Fruit fly (Drosophila melanogaster): ENCODE results near the gene E23.

The E23 gene

DNA sequence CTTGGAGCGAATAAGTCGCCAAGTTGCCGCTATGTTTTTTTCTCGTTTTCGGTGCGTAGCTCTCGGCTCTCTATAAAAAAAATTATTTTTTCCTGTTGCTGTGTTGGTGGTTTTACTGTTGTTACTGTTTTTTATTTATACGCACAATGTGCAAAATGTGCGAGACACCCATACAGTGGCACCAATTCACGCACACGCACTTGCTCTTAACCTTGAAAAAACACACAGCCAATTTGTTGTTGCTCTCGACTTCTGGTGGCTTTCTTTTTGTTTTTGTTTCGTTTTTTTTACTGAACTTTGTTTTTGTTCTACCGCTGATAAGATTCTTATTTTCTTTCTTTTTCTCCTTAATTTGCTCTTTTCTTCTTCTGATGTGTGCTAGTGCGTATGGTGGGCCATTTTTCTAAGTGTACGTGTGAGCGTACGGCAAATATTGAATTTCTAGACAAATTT lies 1.6 kb upstream of the E23 start:
- TF ChIP-seq CG14655 (GFP tag; optimal IDR thresholded peaks at IDR 0.05) (no peak), Pif1A (GFP tag; optimal IDR thresholded peaks at IDR 0.05) (peak; percentile 83), gl (tag; optimal IDR thresholded peaks at IDR 0.05) (peak; percentile 91), rn (GFP tag; IDR thresholded peaks at IDR 0.05) (no peak), CG10348 (GFP tag; IDR thresholded peaks at IDR 0.05) (no peak), CG8159 (tag; optimal IDR thresholded peaks at IDR 0.05) (peak; percentile 82), CG17806 (tag; optimal IDR thresholded peaks at IDR 0.05) (peak; percentile 74), CG8301 (tag; optimal IDR thresholded peaks at IDR 0.05) (peak; percentile 31), CG15710 (tag; optimal IDR thresholded peaks at IDR 0.05) (peak; percentile 81), EcR (GFP tag; optimal IDR thresholded peaks at IDR 0.05) (peak; percentile 78), Snoo (tag; optimal IDR thresholded peaks at IDR 0.05) (peak; percentile 20), CG9948 (tag; optimal IDR thresholded peaks at IDR 0.05) (peak; percentile 72), CG32121 (GFP tag; IDR thresholded peaks at IDR 0.05) (peak; percentile 52), CG34367 (tag; optimal IDR thresholded peaks at IDR 0.05) (peak; percentile 80), CG4496 (GFP tag; IDR thresholded peaks at IDR 0.05) (peak; percentile 52; the same call in 2 of the 3 replicates), Pif1B (GFP tag; optimal IDR thresholded peaks at IDR 0.05) (peak; percentile 70), CG13204 (GFP tag; optimal IDR thresholded peaks at IDR 0.05) (peak; percentile 96), D1 (tag; optimal IDR thresholded peaks at IDR 0.05) (no peak), CG12605 (GFP tag; IDR thresholded peaks at IDR 0.05) (0 out of 2 replicates have a peak, but pooled peaks have one; percentile 54), Ets98B (GFP tag; IDR thresholded peaks at IDR 0.05) (0 out of 2 replicates have a peak, but pooled peaks have one; percentile 22), fd96Ca (GFP tag; IDR thresholded peaks at IDR 0.05) (0 out of 3 replicates have a peak, but pooled peaks have one; percentile 16)

DNA sequence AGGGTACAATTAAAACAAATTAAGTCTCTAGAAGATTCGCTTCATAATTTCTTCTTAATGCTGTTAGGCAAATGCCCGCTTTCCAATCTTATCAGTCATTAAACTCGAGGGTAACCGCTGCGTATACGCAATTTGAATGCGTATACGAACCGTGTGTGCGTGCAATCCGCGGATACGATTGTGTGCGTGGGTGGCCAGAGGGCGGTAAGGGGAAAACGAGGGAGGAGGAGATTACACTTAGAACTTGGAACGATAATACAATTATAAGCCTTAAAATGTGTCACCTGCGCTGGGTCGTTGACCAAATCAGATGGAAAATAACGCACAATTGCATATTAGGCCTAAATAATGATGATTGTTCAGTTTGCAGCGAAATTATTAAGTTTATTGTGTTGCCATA lies 1.2 kb upstream of the E23 start:
- TF ChIP-seq CG4496 (GFP tag; IDR thresholded peaks at IDR 0.05) (no peak), CG32121 (GFP tag; IDR thresholded peaks at IDR 0.05) (no peak), fd96Ca (GFP tag; IDR thresholded peaks at IDR 0.05) (peak; percentile 47; the same call in 1 of the 3 replicates), Snoo (tag; optimal IDR thresholded peaks at IDR 0.05) (no peak), EcR (GFP tag; optimal IDR thresholded peaks at IDR 0.05) (no peak), gl (tag; optimal IDR thresholded peaks at IDR 0.05) (no peak), CG9948 (tag; optimal IDR thresholded peaks at IDR 0.05) (no peak), CG8301 (tag; optimal IDR thresholded peaks at IDR 0.05) (no peak), CG13204 (GFP tag; optimal IDR thresholded peaks at IDR 0.05) (no peak)

DNA sequence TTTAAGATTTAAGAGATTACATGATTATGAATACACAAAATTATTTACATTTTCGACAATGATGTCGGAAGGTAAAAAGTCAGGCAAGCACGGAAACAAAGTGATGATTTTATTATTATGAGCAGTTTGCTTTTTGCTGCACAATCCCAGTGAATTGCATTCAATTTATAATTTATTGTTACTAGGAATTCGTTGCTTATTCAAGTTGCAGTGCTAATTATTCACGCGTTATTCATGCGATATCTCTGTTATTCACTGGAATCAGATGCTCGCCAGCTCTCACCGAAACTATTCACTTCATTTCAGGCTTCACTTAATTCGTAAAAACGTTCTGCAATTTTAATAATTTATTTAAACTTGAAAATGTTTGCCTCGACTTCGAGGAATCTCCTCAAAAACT lies 838 bp downstream of the E23 start:
- no peak for TF ChIP-seq CG14655 (GFP tag; optimal IDR thresholded peaks at IDR 0.05)
- TF ChIP-seq CG8301 (tag; optimal IDR thresholded peaks at IDR 0.05), result no peak
- no peak for TF ChIP-seq CG17806 (tag; optimal IDR thresholded peaks at IDR 0.05)
- TF ChIP-seq CG15710 (tag; optimal IDR thresholded peaks at IDR 0.05), result no peak
- no peak for TF ChIP-seq CG13204 (GFP tag; optimal IDR thresholded peaks at IDR 0.05)
- no peak for TF ChIP-seq CG34367 (tag; optimal IDR thresholded peaks at IDR 0.05)
- no peak for TF ChIP-seq EcR (GFP tag; optimal IDR thresholded peaks at IDR 0.05)
- TF ChIP-seq CG9948 (tag; optimal IDR thresholded peaks at IDR 0.05), result no peak
- TF ChIP-seq CG12605 (GFP tag; IDR thresholded peaks at IDR 0.05), result no peak
- TF ChIP-seq D1 (tag; optimal IDR thresholded peaks at IDR 0.05), result no peak
- no peak for TF ChIP-seq CG4496 (GFP tag; IDR thresholded peaks at IDR 0.05)
- no peak for TF ChIP-seq Pif1B (GFP tag; optimal IDR thresholded peaks at IDR 0.05)
- TF ChIP-seq CG10348 (GFP tag; IDR thresholded peaks at IDR 0.05), result no peak
- no peak for TF ChIP-seq CG32121 (GFP tag; IDR thresholded peaks at IDR 0.05)
- TF ChIP-seq Ets98B (GFP tag; IDR thresholded peaks at IDR 0.05), result no peak
- no peak for TF ChIP-seq CG8159 (tag; optimal IDR thresholded peaks at IDR 0.05)
- TF ChIP-seq fd96Ca (GFP tag; IDR thresholded peaks at IDR 0.05), result no peak
- TF ChIP-seq rn (GFP tag; IDR thresholded peaks at IDR 0.05), result no peak

DNA sequence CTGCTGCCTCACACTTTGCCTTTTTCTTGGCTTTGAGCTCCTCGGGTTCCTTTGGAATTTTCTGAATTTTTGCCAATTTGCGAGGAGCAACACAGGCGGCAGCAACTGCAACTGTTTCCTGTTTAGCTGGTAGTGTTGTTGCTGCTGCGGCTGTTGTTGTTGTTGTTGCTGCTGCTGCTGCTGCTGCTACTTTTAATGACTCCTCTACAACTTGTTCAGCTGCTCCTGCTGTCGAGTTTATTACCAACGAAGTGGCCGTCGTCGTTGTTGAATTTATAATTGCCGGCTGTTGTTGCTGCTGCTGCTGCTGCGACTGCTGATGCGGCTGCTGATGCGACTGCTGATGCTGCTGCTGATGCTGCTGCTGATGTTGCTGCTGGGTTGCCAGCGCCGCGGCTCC lies 1.7 kb downstream of the E23 start:
- TF ChIP-seq EcR (GFP tag; optimal IDR thresholded peaks at IDR 0.05) (peak; percentile 35), CG8301 (tag; optimal IDR thresholded peaks at IDR 0.05) (no peak), CG13204 (GFP tag; optimal IDR thresholded peaks at IDR 0.05) (peak; percentile 76), D1 (tag; optimal IDR thresholded peaks at IDR 0.05) (no peak), CG34367 (tag; optimal IDR thresholded peaks at IDR 0.05) (no peak), CG4496 (GFP tag; IDR thresholded peaks at IDR 0.05) (no peak; the same call in 2 of the 3 replicates), Snoo (tag; optimal IDR thresholded peaks at IDR 0.05) (no peak), CG32121 (GFP tag; IDR thresholded peaks at IDR 0.05) (no peak)

DNA sequence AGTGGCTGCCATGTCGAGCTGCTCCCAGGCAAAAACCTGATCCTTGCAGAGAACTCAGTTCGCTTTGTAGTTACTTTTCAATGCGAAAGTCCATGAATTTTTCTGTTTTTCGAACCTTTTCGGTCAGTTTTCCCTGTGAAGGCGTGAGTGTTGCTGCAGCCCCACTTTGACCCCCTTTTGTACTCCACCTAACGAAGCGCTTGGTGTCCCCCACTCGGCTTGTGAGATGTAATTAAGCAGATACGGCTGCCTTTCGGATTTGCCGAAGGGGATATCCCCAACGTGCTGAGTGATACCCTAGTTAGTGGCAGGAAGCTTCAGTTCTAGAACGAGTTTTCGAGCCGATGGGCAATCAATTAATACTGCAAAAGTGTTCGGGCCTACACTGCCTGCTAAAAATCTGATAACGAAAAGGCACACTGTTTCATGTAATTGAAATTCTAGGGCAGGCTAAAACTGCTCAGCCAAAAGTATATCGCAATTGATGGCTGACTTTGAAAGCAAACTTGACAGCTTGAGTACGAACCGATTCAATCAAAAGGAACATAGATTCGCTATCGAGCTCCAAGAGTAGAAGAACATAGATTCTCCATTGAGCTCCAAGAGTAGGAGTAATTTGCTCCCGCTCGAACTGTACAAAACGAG lies 2.9 kb downstream of the E23 start:
- TF ChIP-seq CG4496 (GFP tag; IDR thresholded peaks at IDR 0.05), result 0 out of 3 replicates have a peak, but pooled peaks have one; percentile 8
- peak; percentile 26 for TF ChIP-seq CG14655 (GFP tag; optimal IDR thresholded peaks at IDR 0.05)
- peak; percentile 70 for TF ChIP-seq CG8159 (tag; optimal IDR thresholded peaks at IDR 0.05)
- no peak for TF ChIP-seq Snoo (tag; optimal IDR thresholded peaks at IDR 0.05)
- peak; percentile 47 for TF ChIP-seq CG34367 (tag; optimal IDR thresholded peaks at IDR 0.05)
- TF ChIP-seq CG17806 (tag; optimal IDR thresholded peaks at IDR 0.05), result peak; percentile 25
- peak; percentile 6 for TF ChIP-seq Pif1B (GFP tag; optimal IDR thresholded peaks at IDR 0.05)
- TF ChIP-seq Ets98B (GFP tag; IDR thresholded peaks at IDR 0.05), result no peak
- TF ChIP-seq fd96Ca (GFP tag; IDR thresholded peaks at IDR 0.05), result 0 out of 3 replicates have a peak, but pooled peaks have one; percentile 21
- peak; percentile 4 for TF ChIP-seq CG8301 (tag; optimal IDR thresholded peaks at IDR 0.05)
- no peak for TF ChIP-seq gl (tag; optimal IDR thresholded peaks at IDR 0.05)
- TF ChIP-seq CG15710 (tag; optimal IDR thresholded peaks at IDR 0.05), result peak; percentile 72
- no peak for TF ChIP-seq Pif1A (GFP tag; optimal IDR thresholded peaks at IDR 0.05)
- peak; percentile 59 for TF ChIP-seq EcR (GFP tag; optimal IDR thresholded peaks at IDR 0.05)
- peak; percentile 47 for TF ChIP-seq CG9948 (tag; optimal IDR thresholded peaks at IDR 0.05)
- peak; percentile 2 for TF ChIP-seq CG13204 (GFP tag; optimal IDR thresholded peaks at IDR 0.05)

All from whole organism, pupa.